Worm (Caenorhabditis elegans) whole organism, young adult: ENCODE measurements around the gene ZK742.3.

Source experiments
- B0261.1 ChIP-seq: sonication (generic microtip); optimal IDR thresholded peaks from 2 replicates; lab custom pipeline; 2016; ENCODE audit warnings: mild to moderate bottlenecking, missing genetic modification characterization, moderate library complexity, missing compliant biosample characterization
- B0336.3 ChIP-seq: fragments of 200-800 bp; sonication (Bioruptor generic); IDR thresholded peaks from 2 replicates; pipeline ENCODE4 v1.3.6; 2022; ENCODE audit warnings: missing genetic modification characterization, missing compliant biosample characterization
- C06A6.2 ChIP-seq: fragments of 200-800 bp; sonication (Bioruptor generic); conservative IDR thresholded peaks from 2 replicates; pipeline ENCODE4 v1.3.6; 2022; ENCODE audit warnings: missing genetic modification characterization, missing compliant biosample characterization
- C17E4.6 ChIP-seq: fragments of 200-800 bp; sonication (Bioruptor generic); IDR thresholded peaks from 2 replicates; pipeline ENCODE4 v1.3.6; 2022; ENCODE audit warnings: missing genetic modification reagents, missing genetic modification characterization, missing compliant biosample characterization
- D2030.7 ChIP-seq: fragments of 200-800 bp; sonication (Bioruptor generic); IDR thresholded peaks from 2 replicates; pipeline ENCODE4 v1.3.6; 2022; ENCODE audit warnings: missing genetic modification reagents, missing genetic modification characterization, missing compliant biosample characterization
- F33H1.4 ChIP-seq: fragments of 200-800 bp; sonication (Bioruptor generic); IDR thresholded peaks from 2 replicates; pipeline ENCODE4 v1.3.6; 2022; ENCODE audit warnings: missing genetic modification reagents, missing genetic modification characterization, missing compliant biosample characterization
- F37B4.10 ChIP-seq: fragments of 200-800 bp; sonication (Bioruptor generic); IDR thresholded peaks from 2 replicates; pipeline ENCODE4 v1.3.6; 2022; ENCODE audit warnings: missing genetic modification characterization, missing compliant biosample characterization
- F39B2.1 ChIP-seq: fragments of 200-800 bp; sonication (Bioruptor generic); IDR thresholded peaks from 2 replicates; pipeline ENCODE4 v1.3.6; 2022; ENCODE audit warnings: missing genetic modification reagents, missing genetic modification characterization, missing compliant biosample characterization
- F49E8.2 ChIP-seq: sonication (generic microtip); optimal IDR thresholded peaks from 3 replicates; lab custom pipeline; 2017; ENCODE audit warnings: missing genetic modification characterization, mild to moderate bottlenecking, missing compliant biosample characterization, antibody characterized with exemption, moderate library complexity; ENCODE audit not compliant: insufficient read depth
- F57C9.4 ChIP-seq: sonication (generic microtip); optimal IDR thresholded peaks from 2 replicates; lab custom pipeline; 2017; ENCODE audit warnings: mild to moderate bottlenecking, missing genetic modification characterization, missing compliant biosample characterization
- Y56A3A.18 ChIP-seq: fragments of 200-800 bp; sonication (Bioruptor generic); IDR thresholded peaks from 2 replicates; pipeline ENCODE4 v1.3.6; 2022; ENCODE audit warnings: missing genetic modification reagents, missing genetic modification characterization, missing compliant biosample characterization
- Y67H2A.10 ChIP-seq: fragments of 200-800 bp; sonication (Bioruptor generic); conservative IDR thresholded peaks from 2 replicates; pipeline ENCODE4 v1.3.6; 2022; ENCODE audit warnings: missing genetic modification reagents, missing genetic modification characterization, missing compliant biosample characterization
- atf-7 ChIP-seq: sonication (generic microtip); optimal IDR thresholded peaks from 2 replicates; lab custom pipeline; 2017; ENCODE audit warnings: mild to moderate bottlenecking, missing genetic modification characterization, missing compliant biosample characterization
- athp-1 ChIP-seq: sonication (generic microtip); optimal IDR thresholded peaks from 2 replicates; lab custom pipeline; 2017; ENCODE audit warnings: mild to moderate bottlenecking, missing genetic modification characterization, missing compliant biosample characterization
- bed-1 ChIP-seq: fragments of 200-800 bp; sonication (Bioruptor generic); IDR thresholded peaks from 2 replicates; pipeline ENCODE4 v1.3.6; 2022; ENCODE audit warnings: missing genetic modification reagents, missing genetic modification characterization, missing compliant biosample characterization
- ceh-100 ChIP-seq: fragments of 200-800 bp; sonication (Bioruptor generic); IDR thresholded peaks from 2 replicates; pipeline ENCODE4 v1.3.6; 2022; ENCODE audit warnings: missing genetic modification reagents, missing genetic modification characterization, missing compliant biosample characterization
- dox-1 ChIP-seq: fragments of 200-800 bp; sonication (Bioruptor generic); IDR thresholded peaks from 2 replicates; pipeline ENCODE4 v1.3.6; 2022; ENCODE audit warnings: missing genetic modification reagents, missing genetic modification characterization, missing compliant biosample characterization
- dpff-1 ChIP-seq: sonication (generic microtip); optimal IDR thresholded peaks from 2 replicates; lab custom pipeline; 2017; ENCODE audit warnings: mild to moderate bottlenecking, missing genetic modification characterization, missing compliant biosample characterization
- gei-17 ChIP-seq: fragments of 200-800 bp; sonication (Bioruptor generic); optimal IDR thresholded peaks from 2 replicates; lab custom pipeline; 2018; ENCODE audit warnings: mild to moderate bottlenecking, missing genetic modification characterization, missing compliant biosample characterization
- hlh-26 ChIP-seq: fragments of 200-800 bp; sonication (Bioruptor generic); conservative IDR thresholded peaks from 2 replicates; pipeline ENCODE4 v1.3.6; 2022; ENCODE audit warnings: missing genetic modification reagents, missing genetic modification characterization, missing compliant biosample characterization
- hmg-1.2 ChIP-seq: fragments of 200-800 bp; sonication (Bioruptor generic); IDR thresholded peaks from 2 replicates; pipeline ENCODE4 v1.3.6; 2022; ENCODE audit warnings: missing genetic modification reagents, missing genetic modification characterization, missing compliant biosample characterization
- hsf-1 ChIP-seq: fragments of 200-800 bp; sonication (Bioruptor generic); IDR thresholded peaks from 2 replicates; pipeline ENCODE4 v1.3.6; 2022; ENCODE audit warnings: missing genetic modification reagents, missing genetic modification characterization, missing compliant biosample characterization
- lin-40 ChIP-seq: sonication (generic microtip); optimal IDR thresholded peaks from 2 replicates; lab custom pipeline; 2016; ENCODE audit warnings: missing genetic modification characterization, mild to moderate bottlenecking, missing compliant biosample characterization, missing genotype, missing genetic modification reagents
- lin-54 ChIP-seq: fragments of 200-800 bp; sonication (Bioruptor generic); optimal IDR thresholded peaks from 2 replicates; lab custom pipeline; 2018; ENCODE audit warnings: mild to moderate bottlenecking, missing genetic modification characterization, missing compliant biosample characterization
- lsl-1 ChIP-seq: fragments of 200-800 bp; sonication (Bioruptor generic); optimal IDR thresholded peaks from 2 replicates; lab custom pipeline; 2018; ENCODE audit warnings: mild to moderate bottlenecking, missing genetic modification characterization, moderate library complexity, missing compliant biosample characterization
- madf-10 ChIP-seq: sonication (generic microtip); optimal IDR thresholded peaks from 2 replicates; lab custom pipeline; 2016; ENCODE audit warnings: mild to moderate bottlenecking, missing genetic modification characterization, missing compliant biosample characterization
- madf-6 ChIP-seq: fragments of 200-800 bp; sonication (Bioruptor generic); IDR thresholded peaks from 2 replicates; pipeline ENCODE4 v1.3.6; 2022; ENCODE audit warnings: missing genetic modification reagents, missing genetic modification characterization, missing compliant biosample characterization
- mel-28 ChIP-seq: sonication (generic microtip); optimal IDR thresholded peaks from 2 replicates; lab custom pipeline; 2016; ENCODE audit warnings: borderline replicate concordance, mild to moderate bottlenecking, missing genetic modification characterization, missing compliant biosample characterization
- nfya-1 ChIP-seq: sonication (generic microtip); optimal IDR thresholded peaks from 2 replicates; lab custom pipeline; 2017; ENCODE audit warnings: antibody characterized with exemption, missing compliant biosample characterization, missing genetic modification characterization, borderline replicate concordance; ENCODE audit not compliant: insufficient read depth
- nfyb-1 ChIP-seq: fragments of 200-800 bp; sonication (Bioruptor generic); IDR thresholded peaks from 2 replicates; pipeline ENCODE4 v1.3.6; 2022; ENCODE audit warnings: missing genetic modification reagents, missing genetic modification characterization, missing compliant biosample characterization
- nhr-80 ChIP-seq: sonication (generic microtip); optimal IDR thresholded peaks from 2 replicates; lab custom pipeline; 2016; ENCODE audit warnings: missing genetic modification characterization, missing compliant biosample characterization
- pbrm-1 ChIP-seq: fragments of 200-800 bp; sonication (Bioruptor generic); IDR thresholded peaks from 2 replicates; pipeline ENCODE4 v1.3.6; 2022; ENCODE audit warnings: missing genetic modification reagents, missing genetic modification characterization, missing compliant biosample characterization
- pha-4 ChIP-seq: fragments of 150-350 bp; sonication (generic microtip); optimal IDR thresholded peaks from 2 replicates; lab custom pipeline; 2014; ENCODE audit warnings: missing biosample characterization, missing genetic modification reagents, missing genetic modification characterization
- sdz-38 ChIP-seq: sonication (generic microtip); optimal IDR thresholded peaks from 2 replicates; lab custom pipeline; 2016; ENCODE audit warnings: missing genotype, missing genetic modification characterization, missing compliant biosample characterization
- snpc-1.1 ChIP-seq: sonication (generic microtip); optimal IDR thresholded peaks from 2 replicates; lab custom pipeline; 2017; ENCODE audit warnings: missing genetic modification characterization, mild to moderate bottlenecking, missing compliant biosample characterization, antibody characterized with exemption, moderate library complexity, missing genotype, missing genetic modification reagents; ENCODE audit not compliant: insufficient read depth
- snpc-3.4 ChIP-seq: sonication (generic microtip); optimal IDR thresholded peaks from 2 replicates; lab custom pipeline; 2017; ENCODE audit warnings: missing genetic modification characterization, mild to moderate bottlenecking, missing compliant biosample characterization, antibody characterized with exemption, moderate library complexity, missing genotype, missing genetic modification reagents
- snpc-4 ChIP-seq, 5 experiments: fragments of 150-350 bp in 1 of 5; sonication (generic microtip) in 4 of 5; optimal IDR thresholded peaks; 2 replicates each; lab custom pipeline; 2014 to 2018; ENCODE audit warnings: missing genetic modification characterization in 5 of 5, missing biosample characterization in 3 of 5, antibody characterized with exemption in 2 of 5, mild to moderate bottlenecking in 2 of 5, missing compliant biosample characterization in 2 of 5, missing genotype in 2 of 5, moderate library complexity in 2 of 5, missing genetic modification reagents in 1 of 5
- unc-130 ChIP-seq: sonication (generic microtip); optimal IDR thresholded peaks from 2 replicates; lab custom pipeline; 2016; ENCODE audit warnings: missing genetic modification reagents, missing genetic modification characterization, missing compliant biosample characterization
- unc-62 ChIP-seq: fragments of 150-350 bp; optimal IDR thresholded peaks from 2 replicates; lab custom pipeline; 2014; ENCODE audit warnings: missing biosample characterization, missing genetic modification reagents, missing genetic modification characterization
- xnd-1 ChIP-seq: sonication (generic microtip); optimal IDR thresholded peaks from 2 replicates; lab custom pipeline; 2016; ENCODE audit warnings: missing genotype, missing genetic modification reagents, missing genetic modification characterization, missing compliant biosample characterization
- ztf-18 ChIP-seq: sonication (generic microtip); optimal IDR thresholded peaks from 2 replicates; lab custom pipeline; 2016; ENCODE audit warnings: missing genotype, mild to moderate bottlenecking, missing genetic modification characterization, missing compliant biosample characterization
- ztf-22 ChIP-seq: fragments of 200-800 bp; sonication (Bioruptor generic); optimal IDR thresholded peaks from 2 replicates; lab custom pipeline; 2018; ENCODE audit warnings: mild to moderate bottlenecking, missing genetic modification characterization, moderate library complexity, missing compliant biosample characterization

Gene ZK742.3

ce11 chrV:7804064-7804800, 5.5 kb downstream of the ZK742.3 start, which contains the start of gene uvs-1 (continued):
- peak; percentile 65 for TF ChIP-seq F33H1.4
- TF ChIP-seq lin-40 (tag; lab: Kevin White, UChicago) = no peak
- peak; percentile 49; the same call in 1 of the 2 replicates for TF ChIP-seq B0336.3 (GFP tag; lab: Robert Waterston, UW)
- peak; percentile 68 for TF ChIP-seq D2030.7 (GFP tag; lab: Robert Waterston, UW)
- peak; percentile 58 for TF ChIP-seq xnd-1 (tag; lab: Kevin White, UChicago)
- no peak for TF ChIP-seq snpc-3.4 (tag; lab: Kevin White, UChicago)
- no peak for TF ChIP-seq snpc-1.1
- no peak for TF ChIP-seq bed-1 (GFP tag; lab: Robert Waterston, UW)
- peak; percentile 93 for TF ChIP-seq madf-6 (GFP tag; lab: Robert Waterston, UW)
- TF ChIP-seq athp-1 (tag; lab: Kevin White, UChicago) = no peak
- peak; percentile 36 for TF ChIP-seq madf-10 (tag; lab: Kevin White, UChicago)
- TF ChIP-seq ceh-100 (GFP tag; lab: Robert Waterston, UW) = peak; percentile 25; the same call in 1 of the 2 replicates

ce11 chrV:7803563-7803962, 6.1 kb downstream of the ZK742.3 start:
- TF ChIP-seq unc-130 (GFP tag; lab: Kevin White, UChicago) (no peak), F33H1.4 (peak; percentile 80), lsl-1 (GFP tag; lab: Kevin White, UChicago) (peak; percentile 71)

ce11 chrV:7798079-7798478, 11.6 kb downstream of the ZK742.3 start, which contains the start of gene ZK742.7:
ZK742.7 (plus strand) TSS chrV:7798379.
- TF ChIP-seq atf-7 (tag; lab: Kevin White, UChicago) (no peak), F37B4.10 (no peak), lsl-1 (GFP tag; lab: Kevin White, UChicago) (no peak), dpff-1 (tag; lab: Kevin White, UChicago) (no peak), xnd-1 (tag; lab: Kevin White, UChicago) (no peak), Y56A3A.18 (GFP tag; lab: Robert Waterston, UW) (no peak), hsf-1 (GFP tag; lab: Robert Waterston, UW) (no peak), B0336.3 (GFP tag; lab: Robert Waterston, UW) (no peak), gei-17 (GFP tag; lab: Kevin White, UChicago) (no peak), mel-28 (no peak), D2030.7 (GFP tag; lab: Robert Waterston, UW) (no peak), unc-62 (GFP tag; lab: Kevin White, UChicago) (no peak), B0261.1 (no peak), unc-130 (GFP tag; lab: Kevin White, UChicago) (no peak), Y67H2A.10 (GFP tag; lab: Robert Waterston, UW) (no peak), dox-1 (GFP tag; lab: Robert Waterston, UW) (no peak), snpc-4 (GFP tag; optimal IDR thresholded peaks at IDR 0.05; lab: Kevin White, UChicago) (no peak), snpc-4 (tag; optimal IDR thresholded peaks at IDR 0.05; lab: Kevin White, UChicago) (no peak), F39B2.1 (GFP tag; lab: Robert Waterston, UW) (no peak), ztf-22 (GFP tag; lab: Kevin White, UChicago) (no peak), nfyb-1 (GFP tag; lab: Robert Waterston, UW) (no peak)

ce11 chrV:7793067-7793466, 16.6 kb downstream of the ZK742.3 start, which contains the start of gene flp-21:
flp-21 (plus strand) TSS chrV:7793367.
- TF ChIP-seq nfya-1 = no peak
- TF ChIP-seq C17E4.6 (GFP tag; lab: Robert Waterston, UW) = no peak
- no peak for TF ChIP-seq pha-4 (tag; lab: Kevin White, UChicago)
- no peak for TF ChIP-seq nhr-80 (tag; lab: Kevin White, UChicago)
- TF ChIP-seq lin-54 (GFP tag; lab: Kevin White, UChicago) = no peak
- no peak for TF ChIP-seq ztf-18 (tag; lab: Kevin White, UChicago)
- no peak for TF ChIP-seq hmg-1.2 (GFP tag; lab: Robert Waterston, UW)
- TF ChIP-seq pbrm-1 (GFP tag; lab: Robert Waterston, UW) = no peak
- no peak for TF ChIP-seq F49E8.2 (tag; lab: Kevin White, UChicago)
- TF ChIP-seq C06A6.2 (GFP tag; lab: Robert Waterston, UW) = no peak
- TF ChIP-seq F57C9.4 (tag; lab: Kevin White, UChicago) = no peak
- no peak for TF ChIP-seq D2030.7 (GFP tag; lab: Robert Waterston, UW)
- no peak for TF ChIP-seq sdz-38 (tag; lab: Kevin White, UChicago)
- TF ChIP-seq hlh-26 (GFP tag; lab: Robert Waterston, UW) = no peak
